Fruit fly (Drosophila melanogaster): ENCODE measurements around the gene Atxn7.

The Atxn7 gene

dm6 chr2L:2427384-2428208 lies 52.0 kb downstream of the Atxn7 start:
- TF ChIP-seq EcR (GFP tag; optimal IDR thresholded peaks at IDR 0.05) (no peak), Dll (optimal IDR thresholded peaks at IDR 0.05) (no peak), pan (optimal IDR thresholded peaks at IDR 0.05) (no peak), usp (GFP tag; optimal IDR thresholded peaks at IDR 0.05) (no peak), psq (optimal IDR thresholded peaks at IDR 0.05) (no peak), CG8478 (optimal IDR thresholded peaks at IDR 0.05) (no peak)

- TF ChIP-seq EcR (GFP tag; optimal IDR thresholded peaks at IDR 0.05) (no peak), usp (GFP tag; optimal IDR thresholded peaks at IDR 0.05) (no peak), psq (optimal IDR thresholded peaks at IDR 0.05) (no peak), Dll (optimal IDR thresholded peaks at IDR 0.05) (no peak), CG8478 (optimal IDR thresholded peaks at IDR 0.05) (no peak)
Measured at dm6 chr2L:2428209-2428488, 52.5 kb downstream of the Atxn7 start, which contains the start of gene dpp. Gene dpp, plus strand, starts transcription at chr2L:2428372.

- TF ChIP-seq psq (optimal IDR thresholded peaks at IDR 0.05): no peak
- TF ChIP-seq pan (optimal IDR thresholded peaks at IDR 0.05): no peak
- TF ChIP-seq Dll (optimal IDR thresholded peaks at IDR 0.05): no peak
Measured at dm6 chr2L:2429588-2429987, 53.9 kb downstream of the Atxn7 start.

Measured in whole organism.